Fruit fly (Drosophila melanogaster) whole organism, embryonic: ENCODE measurements around the gene Fnta.

ENCODE experiments used
- Bdp1 ChIP-seq: fragments of 200-800 bp; sonication (Bioruptor generic); optimal IDR thresholded peaks from 3 replicates; lab custom pipeline; 2016; ENCODE audit warnings: missing biosample characterization, missing genetic modification characterization
- CG10274 ChIP-seq: fragments of 200-800 bp; sonication (Bioruptor generic); optimal IDR thresholded peaks from 3 replicates; lab custom pipeline; 2017; ENCODE audit warnings: missing biosample characterization, mild to moderate bottlenecking, missing genetic modification characterization
- CG10565 ChIP-seq: fragments of 200-800 bp; sonication (Bioruptor generic); optimal IDR thresholded peaks from 3 replicates; lab custom pipeline; 2016; ENCODE audit warnings: missing biosample characterization, mild to moderate bottlenecking, missing genetic modification characterization
- CG14710 ChIP-seq: fragments of 200-800 bp; sonication (Bioruptor generic); optimal IDR thresholded peaks from 3 replicates; lab custom pipeline; 2019; ENCODE audit warnings: missing biosample characterization, mild to moderate bottlenecking, missing genetic modification characterization, moderate library complexity
- CG14860 ChIP-seq: fragments of 200-800 bp; sonication (Bioruptor generic); IDR thresholded peaks from 3 replicates; pipeline ENCODE4 v1.3.6; 2022; ENCODE audit warnings: missing biosample characterization, missing genetic modification characterization; ENCODE audit not compliant: partially characterized antibody
- CG17385 ChIP-seq: fragments of 200-800 bp; sonication (Bioruptor generic); optimal IDR thresholded peaks from 3 replicates; lab custom pipeline; 2018; ENCODE audit warnings: missing biosample characterization, mild to moderate bottlenecking, missing genetic modification characterization
- CG18476 ChIP-seq: fragments of 200-800 bp; sonication (Bioruptor generic); optimal IDR thresholded peaks from 2 replicates; lab custom pipeline; 2016; ENCODE audit warnings: missing biosample characterization, mild to moderate bottlenecking, missing genetic modification characterization
- CG2116 ChIP-seq: fragments of 200-800 bp; sonication (Bioruptor generic); optimal IDR thresholded peaks from 3 replicates; lab custom pipeline; 2018; ENCODE audit warnings: missing biosample characterization, mild to moderate bottlenecking, missing genetic modification characterization
- CG2712 ChIP-seq: fragments of 200-800 bp; optimal IDR thresholded peaks from 3 replicates; lab custom pipeline; 2019; ENCODE audit warnings: missing biosample characterization, mild to moderate bottlenecking, missing genetic modification characterization, moderate library complexity
- CG3163 ChIP-seq: fragments of 200-800 bp; sonication (Bioruptor generic); optimal IDR thresholded peaks from 3 replicates; lab custom pipeline; 2016; ENCODE audit warnings: missing biosample characterization, missing genetic modification characterization
- CG34376 ChIP-seq: fragments of 200-800 bp; sonication (Bioruptor generic); optimal IDR thresholded peaks from 2 replicates; lab custom pipeline; 2018; ENCODE audit warnings: missing biosample characterization, mild to moderate bottlenecking, missing genetic modification characterization
- CG3847 ChIP-seq: fragments of 200-800 bp; sonication (Bioruptor generic); IDR thresholded peaks from 2 replicates; pipeline ENCODE4 v1.3.6; 2022; ENCODE audit warnings: missing biosample characterization, missing genetic modification characterization
- CG4854 ChIP-seq: fragments of 200-800 bp; sonication (Bioruptor generic); optimal IDR thresholded peaks from 2 replicates; lab custom pipeline; 2016; ENCODE audit warnings: missing biosample characterization, missing genetic modification characterization, inconsistent platforms
- CG9609 ChIP-seq: fragments of 200-800 bp; sonication (Bioruptor generic); optimal IDR thresholded peaks from 3 replicates; lab custom pipeline; 2016; ENCODE audit warnings: missing biosample characterization, missing genetic modification characterization
- CrebB ChIP-seq: fragments of 200-800 bp; sonication (Bioruptor generic); optimal IDR thresholded peaks from 3 replicates; lab custom pipeline; 2018; ENCODE audit warnings: missing biosample characterization, mild to moderate bottlenecking, missing genetic modification characterization
- Dref ChIP-seq: fragments of 200-800 bp; sonication (Bioruptor generic); IDR thresholded peaks from 2 replicates; pipeline ENCODE4 v1.3.6; 2022; ENCODE audit warnings: missing biosample characterization, missing genetic modification characterization
- Ets97D ChIP-seq: fragments of 200-800 bp; sonication (Bioruptor generic); optimal IDR thresholded peaks from 3 replicates; lab custom pipeline; 2016; ENCODE audit warnings: missing biosample characterization, missing genetic modification characterization
- Fer1 ChIP-seq: fragments of 200-800 bp; sonication (Bioruptor generic); optimal IDR thresholded peaks from 2 replicates; lab custom pipeline; 2017; ENCODE audit warnings: missing biosample characterization, mild to moderate bottlenecking, missing genetic modification characterization
- Fer2 ChIP-seq: fragments of 200-800 bp; sonication (Bioruptor generic); optimal IDR thresholded peaks from 2 replicates; lab custom pipeline; 2018; ENCODE audit warnings: missing biosample characterization, mild to moderate bottlenecking, missing genetic modification characterization, moderate library complexity
- HLHmδ ChIP-seq: fragments of 200-800 bp; sonication (Bioruptor generic); optimal IDR thresholded peaks from 2 replicates; lab custom pipeline; 2018; ENCODE audit warnings: missing biosample characterization, mild to moderate bottlenecking, missing genetic modification characterization, moderate library complexity
- HmgZ ChIP-seq: fragments of 200-800 bp; sonication (Bioruptor generic); optimal IDR thresholded peaks from 2 replicates; lab custom pipeline; 2018; ENCODE audit warnings: missing biosample characterization, mild to moderate bottlenecking, missing genetic modification characterization
- Hr3 ChIP-seq: fragments of 200-800 bp; sonication (Bioruptor generic); optimal IDR thresholded peaks from 3 replicates; lab custom pipeline; 2016; ENCODE audit warnings: missing biosample characterization, missing genetic modification characterization
- Max ChIP-seq: fragments of 200-800 bp; sonication (Bioruptor generic); optimal IDR thresholded peaks from 2 replicates; lab custom pipeline; 2016; ENCODE audit warnings: missing biosample characterization, mild to moderate bottlenecking, missing genetic modification characterization
- Mes4 ChIP-seq: fragments of 200-800 bp; sonication (Bioruptor generic); optimal IDR thresholded peaks from 2 replicates; lab custom pipeline; 2016; ENCODE audit warnings: missing biosample characterization, missing genetic modification characterization
- Nf-YC ChIP-seq: fragments of 200-800 bp; optimal IDR thresholded peaks from 3 replicates; lab custom pipeline; 2019; ENCODE audit warnings: missing biosample characterization, mild to moderate bottlenecking, missing genetic modification characterization, moderate library complexity
- Poxn ChIP-seq: fragments of 200-800 bp; sonication (Bioruptor generic); IDR thresholded peaks from 2 replicates; pipeline ENCODE4 v1.3.6; 2022; ENCODE audit warnings: missing biosample characterization, missing genetic modification characterization
- Scr ChIP-seq: fragments of 200-800 bp; sonication (Bioruptor generic); IDR thresholded peaks from 2 replicates; pipeline ENCODE4 v1.3.6; 2022; ENCODE audit warnings: missing biosample characterization, missing genetic modification characterization; ENCODE audit not compliant: partially characterized antibody
- ase ChIP-seq: fragments of 200-800 bp; sonication (Bioruptor generic); IDR thresholded peaks from 3 replicates; pipeline ENCODE4 v1.3.6; 2022; ENCODE audit warnings: missing biosample characterization, missing genetic modification characterization
- bbx ChIP-seq: fragments of 200-800 bp; sonication (Bioruptor generic); IDR thresholded peaks from 2 replicates; pipeline ENCODE4 v1.3.6; 2022; ENCODE audit warnings: missing biosample characterization, missing genetic modification characterization; ENCODE audit not compliant: partially characterized antibody
- bowl ChIP-seq: fragments of 200-800 bp; sonication (Bioruptor generic); IDR thresholded peaks from 2 replicates; pipeline ENCODE4 v1.3.6; 2022; ENCODE audit warnings: missing biosample characterization, missing genetic modification characterization
- cas ChIP-seq: fragments of 200-800 bp; sonication (Bioruptor generic); IDR thresholded peaks from 2 replicates; pipeline ENCODE4 v1.3.6; 2022; ENCODE audit warnings: missing biosample characterization, missing genetic modification characterization
- chn ChIP-seq: fragments of 200-800 bp; sonication (Bioruptor generic); optimal IDR thresholded peaks from 2 replicates; lab custom pipeline; 2016; ENCODE audit warnings: missing biosample characterization, missing genetic modification characterization
- cwo ChIP-seq: fragments of 200-800 bp; sonication (Bioruptor generic); optimal IDR thresholded peaks from 3 replicates; lab custom pipeline; 2017; ENCODE audit warnings: missing biosample characterization, missing genetic modification characterization, mild to moderate bottlenecking, moderate library complexity, missing genetic modification reagents
- dimm ChIP-seq: fragments of 200-800 bp; sonication (Bioruptor generic); IDR thresholded peaks from 2 replicates; pipeline ENCODE4 v1.3.6; 2022; ENCODE audit warnings: missing biosample characterization, missing genetic modification characterization
- ftz-f1 ChIP-seq: fragments of 200-800 bp; sonication (Bioruptor generic); optimal IDR thresholded peaks from 2 replicates; lab custom pipeline; 2016; ENCODE audit warnings: missing biosample characterization, missing genetic modification characterization
- gce ChIP-seq: fragments of 200-800 bp; sonication (Bioruptor generic); IDR thresholded peaks from 3 replicates; pipeline ENCODE4 v1.3.6; 2022; ENCODE audit warnings: missing biosample characterization, missing genetic modification characterization
- hb ChIP-seq: fragments of 200-800 bp; sonication (Bioruptor generic); IDR thresholded peaks from 3 replicates; pipeline ENCODE4 v1.3.6; 2022; ENCODE audit warnings: missing biosample characterization, missing genetic modification characterization; ENCODE audit not compliant: partially characterized antibody
- ken ChIP-seq: fragments of 200-800 bp; sonication (Bioruptor generic); IDR thresholded peaks from 3 replicates; pipeline ENCODE4 v1.3.6; 2022; ENCODE audit warnings: missing biosample characterization, missing genetic modification characterization
- lola ChIP-seq, 3 experiments: fragments of >200 bp in 2 of 3; fragments of 200-800 bp in 1 of 3; sonication (Bioruptor generic) in 1 of 3; optimal IDR thresholded peaks; 2 replicates each; lab custom pipeline; 2017 to 2019; ENCODE audit warnings: missing biosample characterization in 3 of 3, missing genetic modification characterization in 3 of 3, mild to moderate bottlenecking in 1 of 3, moderate library complexity in 1 of 3
- otp ChIP-seq: fragments of 200-800 bp; sonication (Bioruptor generic); IDR thresholded peaks from 3 replicates; pipeline ENCODE4, ENCODE4 v1.3.6; 2022; ENCODE audit warnings: missing biosample characterization, missing genetic modification characterization
- rib ChIP-seq: fragments of 200-800 bp; sonication (Bioruptor generic); IDR thresholded peaks from 2 replicates; pipeline ENCODE4 v1.3.6; 2022; ENCODE audit warnings: missing biosample characterization, missing genetic modification characterization
- row ChIP-seq: fragments of 200-800 bp; sonication (Bioruptor generic); IDR thresholded peaks from 3 replicates; pipeline ENCODE4 v1.3.6; 2022; ENCODE audit warnings: missing biosample characterization, missing genetic modification characterization
- slbo ChIP-seq: fragments of 200-800 bp; sonication (Bioruptor generic); IDR thresholded peaks from 2 replicates; pipeline ENCODE4 v1.3.6; 2022; ENCODE audit warnings: missing biosample characterization, missing genetic modification characterization
- tap ChIP-seq: fragments of 200-800 bp; optimal IDR thresholded peaks from 3 replicates; lab custom pipeline; 2019; ENCODE audit warnings: missing biosample characterization, mild to moderate bottlenecking, missing genetic modification characterization, moderate library complexity
- tna ChIP-seq: fragments of 200-800 bp; sonication (Bioruptor generic); IDR thresholded peaks from 2 replicates; pipeline ENCODE4 v1.3.6; 2022; ENCODE audit warnings: missing biosample characterization, missing genetic modification characterization; ENCODE audit not compliant: partially characterized antibody
- trem ChIP-seq: fragments of 200-800 bp; optimal IDR thresholded peaks from 3 replicates; lab custom pipeline; 2019; ENCODE audit warnings: missing biosample characterization, mild to moderate bottlenecking, missing genetic modification characterization, moderate library complexity
- ttk ChIP-seq: fragments of 200-800 bp; sonication (Bioruptor generic); IDR thresholded peaks from 2 replicates; pipeline ENCODE4 v2.1.2; 2022; ENCODE audit warnings: missing biosample characterization, missing genetic modification characterization
- twi ChIP-seq: fragments of 200-800 bp; optimal IDR thresholded peaks from 2 replicates; lab custom pipeline; 2019; ENCODE audit warnings: missing biosample characterization, mild to moderate bottlenecking, missing genetic modification characterization, moderate library complexity
- vvl ChIP-seq: fragments of 200-800 bp; sonication (Bioruptor generic); IDR thresholded peaks from 2 replicates; pipeline ENCODE4 v1.3.6; 2022; ENCODE audit warnings: missing biosample characterization, missing genetic modification characterization

The Fnta gene

dm6 chr2L:4811491-4812058 is 18.9 kb downstream of the Fnta start (continued):
- peak; percentile 75 for TF ChIP-seq HmgZ (tag; lab: Kevin White, UChicago)
- TF ChIP-seq ttk (GFP tag; lab: Robert Waterston, UW), result no peak
- peak; percentile 95 for TF ChIP-seq CG34376 (GFP tag; lab: Kevin White, UChicago)
- peak in 1 of 3 experiments; percentile 90 for TF ChIP-seq lola (GFP tag; optimal IDR thresholded peaks at IDR 0.05; lab: Kevin White, UChicago)
- TF ChIP-seq CG3847 (GFP tag; lab: Robert Waterston, UW), result no peak
- peak; percentile 95 for TF ChIP-seq cwo
- no peak for TF ChIP-seq Max (GFP tag; lab: Kevin White, UChicago)
- TF ChIP-seq vvl (GFP tag; lab: Robert Waterston, UW), result peak; percentile 28; the same call in 1 of the 2 replicates
- no peak for TF ChIP-seq Hr3 (GFP tag; lab: Kevin White, UChicago)
- TF ChIP-seq row, result no peak; the same call in 2 of the 3 replicates
- no peak for TF ChIP-seq bowl (GFP tag; lab: Robert Waterston, UW)
- peak; percentile 100 for TF ChIP-seq Nf-YC
- TF ChIP-seq CG18476 (GFP tag; lab: Kevin White, UChicago), result no peak
- no peak for TF ChIP-seq Ets97D (GFP tag; lab: Kevin White, UChicago)
- TF ChIP-seq ftz-f1 (GFP tag; lab: Kevin White, UChicago), result peak; percentile 91
- TF ChIP-seq trem (tag; lab: Kevin White, UChicago), result no peak
- peak; percentile 30 for TF ChIP-seq CG2712 (tag; lab: Kevin White, UChicago)
- no peak for TF ChIP-seq CG9609 (GFP tag; lab: Kevin White, UChicago)
- no peak for TF ChIP-seq slbo (GFP tag; lab: Robert Waterston, UW)
- peak; percentile 89 for TF ChIP-seq rib (GFP tag; lab: Robert Waterston, UW)
- no peak for TF ChIP-seq tap
- TF ChIP-seq cas, result no peak
- TF ChIP-seq CG3163 (GFP tag; lab: Kevin White, UChicago), result no peak
- TF ChIP-seq CG14860 (GFP tag; lab: Robert Waterston, UW), result peak; percentile 51; the same call in 1 of the 3 replicates
- no peak for TF ChIP-seq CG2116 (GFP tag; lab: Kevin White, UChicago)
- TF ChIP-seq CG10565, result no peak
- peak; percentile 79 for TF ChIP-seq CG17385 (GFP tag; lab: Kevin White, UChicago)
- TF ChIP-seq ase (GFP tag; lab: Robert Waterston, UW), result no peak
- TF ChIP-seq Bdp1 (GFP tag; lab: Kevin White, UChicago), result no peak
- no peak for TF ChIP-seq ken (GFP tag; lab: Robert Waterston, UW)
- no peak for TF ChIP-seq CrebB (tag; lab: Kevin White, UChicago)
- TF ChIP-seq HLHmδ (GFP tag; lab: Kevin White, UChicago), result peak; percentile 82

dm6 chr2L:4810697-4811490 is 19.6 kb downstream of the Fnta start:
- TF ChIP-seq Fer2 (tag; lab: Kevin White, UChicago) (peak; percentile 47), Fer1 (GFP tag; lab: Kevin White, UChicago) (peak; percentile 7), dimm (GFP tag; lab: Robert Waterston, UW) (no peak), hb (GFP tag; lab: Robert Waterston, UW) (no peak), Scr (GFP tag; lab: Robert Waterston, UW) (no peak), gce (GFP tag; lab: Robert Waterston, UW) (no peak), CG2712 (tag; lab: Kevin White, UChicago) (peak; percentile 65), twi (tag; lab: Kevin White, UChicago) (peak; percentile 46), CG10274 (GFP tag; lab: Kevin White, UChicago) (peak; percentile 52), otp (no peak), bbx (GFP tag; lab: Robert Waterston, UW) (no peak), Mes4 (GFP tag; lab: Kevin White, UChicago) (peak; percentile 9), tna (GFP tag; lab: Robert Waterston, UW) (no peak), chn (GFP tag; lab: Kevin White, UChicago) (peak; percentile 29), CG4854 (peak; percentile 10), CG14710 (tag; lab: Kevin White, UChicago) (peak; percentile 63), bowl (GFP tag; lab: Robert Waterston, UW) (no peak), Dref (GFP tag; lab: Robert Waterston, UW) (no peak), Poxn (GFP tag; lab: Robert Waterston, UW) (no peak)
